Fruit fly (Drosophila melanogaster) whole organism, pupa: ENCODE data around the gene Bulli.

ENCODE experiments used
- CG10348 ChIP-seq: fragments of 200-800 bp; sonication (Bioruptor generic); IDR thresholded peaks from 2 replicates; pipeline ENCODE4 v1.3.6; 2022; ENCODE audit warnings: missing biosample characterization, missing genetic modification characterization
- CG12605 ChIP-seq: fragments of 200-800 bp; sonication (Bioruptor generic); IDR thresholded peaks from 2 replicates; pipeline ENCODE4 v1.3.6; 2022; ENCODE audit warnings: missing biosample characterization, missing genetic modification characterization
- CG13204 ChIP-seq: fragments of 200-800 bp; sonication (Bioruptor generic); optimal IDR thresholded peaks from 2 replicates; lab custom pipeline; 2018; ENCODE audit warnings: missing biosample characterization, mild to moderate bottlenecking, missing genetic modification characterization, moderate library complexity
- CG15710 ChIP-seq: fragments of 200-800 bp; sonication (Bioruptor generic); optimal IDR thresholded peaks from 2 replicates; lab custom pipeline; 2018; ENCODE audit warnings: missing biosample characterization, mild to moderate bottlenecking, missing genetic modification characterization, moderate library complexity
- CG17806 ChIP-seq: fragments of 200-800 bp; sonication (Bioruptor generic); optimal IDR thresholded peaks from 2 replicates; lab custom pipeline; 2018; ENCODE audit warnings: missing biosample characterization, mild to moderate bottlenecking, missing genetic modification characterization, moderate library complexity
- CG32121 ChIP-seq: fragments of 200-800 bp; sonication (Bioruptor generic); IDR thresholded peaks from 2 replicates; pipeline ENCODE4 v1.3.6; 2022; ENCODE audit warnings: missing biosample characterization, missing genetic modification characterization
- CG34367 ChIP-seq: fragments of 200-800 bp; sonication (Bioruptor generic); optimal IDR thresholded peaks from 2 replicates; lab custom pipeline; 2018; ENCODE audit warnings: missing biosample characterization, mild to moderate bottlenecking, missing genetic modification characterization
- CG4496 ChIP-seq: fragments of 200-800 bp; sonication (Bioruptor generic); IDR thresholded peaks from 3 replicates; pipeline ENCODE4 v1.3.6; 2022; ENCODE audit warnings: missing biosample characterization, missing genetic modification characterization
- CG8159 ChIP-seq: fragments of 200-800 bp; sonication (Bioruptor generic); optimal IDR thresholded peaks from 3 replicates; lab custom pipeline; 2018; ENCODE audit warnings: missing biosample characterization, mild to moderate bottlenecking, missing genetic modification characterization, moderate library complexity
- CG9948 ChIP-seq: fragments of 200-800 bp; sonication (Bioruptor generic); optimal IDR thresholded peaks from 2 replicates; lab custom pipeline; 2018; ENCODE audit warnings: missing biosample characterization, mild to moderate bottlenecking, missing genetic modification characterization, moderate library complexity
- EcR ChIP-seq: fragments of 200-800 bp; sonication (Bioruptor generic); optimal IDR thresholded peaks from 3 replicates; lab custom pipeline; 2019; ENCODE audit warnings: missing biosample characterization, missing genetic modification characterization, mild to moderate bottlenecking, moderate library complexity, missing genetic modification reagents
- Pif1A ChIP-seq: fragments of 200-800 bp; sonication (Bioruptor generic); optimal IDR thresholded peaks from 3 replicates; lab custom pipeline; 2016; ENCODE audit warnings: missing biosample characterization, missing genetic modification characterization
- Pif1B ChIP-seq: fragments of 200-800 bp; sonication (Bioruptor generic); optimal IDR thresholded peaks from 3 replicates; lab custom pipeline; 2016; ENCODE audit warnings: missing biosample characterization, missing genetic modification characterization
- gl ChIP-seq: fragments of 200-800 bp; sonication (Bioruptor generic); optimal IDR thresholded peaks from 2 replicates; lab custom pipeline; 2018; ENCODE audit warnings: missing biosample characterization, mild to moderate bottlenecking, missing genetic modification characterization

DNA sequence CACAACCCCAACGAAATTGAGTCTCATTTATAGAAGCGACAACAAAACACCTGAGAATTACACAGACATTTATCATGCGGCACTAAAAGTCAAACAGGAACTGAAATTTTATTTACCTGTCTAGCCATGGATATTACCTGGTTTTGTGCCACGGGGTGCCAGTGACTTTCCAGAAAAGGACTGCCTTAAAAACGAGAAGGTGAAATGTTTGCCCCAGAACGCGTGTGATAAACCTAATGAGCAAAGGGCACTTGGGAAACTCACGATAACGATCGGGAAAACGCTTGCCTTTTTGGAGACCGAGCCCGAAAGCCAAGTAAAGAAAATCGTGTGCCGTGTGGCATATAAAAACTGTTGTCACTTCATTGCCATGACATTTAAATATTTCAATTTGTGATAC, 19.0 kb upstream of the Bulli start:
- TF ChIP-seq CG32121 (GFP tag; lab: Robert Waterston, UW) (no peak), Pif1A (GFP tag; lab: Kevin White, UChicago) (no peak), CG17806 (tag; lab: Kevin White, UChicago) (no peak), CG12605 (no peak), CG34367 (tag; lab: Kevin White, UChicago) (no peak), EcR (GFP tag; lab: Kevin White, UChicago) (no peak), CG13204 (GFP tag; lab: Kevin White, UChicago) (no peak), CG8159 (no peak), Pif1B (GFP tag; lab: Kevin White, UChicago) (no peak), CG9948 (tag; lab: Kevin White, UChicago) (no peak), CG4496 (GFP tag; lab: Robert Waterston, UW) (no peak), CG15710 (no peak), gl (tag; lab: Kevin White, UChicago) (no peak), CG10348 (GFP tag; lab: Robert Waterston, UW) (no peak)
